Fruit fly (Drosophila melanogaster) whole organism, embryonic: Measurements from ENCODE around the gene Rip11.
A peak's percentile ranks its signal among the peaks of the same experiment; 100 is the strongest.

ENCODE experiments used
- Atf3 ChIP-seq: fragments of 200-800 bp; sonication (Bioruptor generic); optimal IDR thresholded peaks from 3 replicates; lab custom pipeline; 2016; ENCODE audit warnings: missing biosample characterization, missing genetic modification characterization
- Blimp-1 ChIP-seq: fragments of 200-800 bp; sonication (Bioruptor generic); optimal IDR thresholded peaks from 3 replicates; lab custom pipeline; 2018; ENCODE audit warnings: missing biosample characterization, missing genetic modification characterization, mild to moderate bottlenecking, moderate library complexity, missing genetic modification reagents
- CG10979 ChIP-seq: fragments of 200-800 bp; sonication (Bioruptor generic); optimal IDR thresholded peaks from 2 replicates; lab custom pipeline; 2018; ENCODE audit warnings: missing biosample characterization, mild to moderate bottlenecking, missing genetic modification characterization, moderate library complexity
- CG11504 ChIP-seq: fragments of 200-800 bp; sonication (Bioruptor generic); optimal IDR thresholded peaks from 3 replicates; lab custom pipeline; 2019; ENCODE audit warnings: missing biosample characterization, mild to moderate bottlenecking, missing genetic modification characterization, moderate library complexity
- CG16779 ChIP-seq: fragments of 200-800 bp; sonication (Bioruptor generic); IDR thresholded peaks from 2 replicates; pipeline ENCODE4 v1.3.6; 2022; ENCODE audit warnings: missing biosample characterization, missing genetic modification characterization
- CG17385 ChIP-seq: fragments of 200-800 bp; sonication (Bioruptor generic); optimal IDR thresholded peaks from 3 replicates; lab custom pipeline; 2018; ENCODE audit warnings: missing biosample characterization, mild to moderate bottlenecking, missing genetic modification characterization
- CG17829 ChIP-seq: fragments of 200-800 bp; optimal IDR thresholded peaks from 2 replicates; lab custom pipeline; 2019; ENCODE audit warnings: missing biosample characterization, mild to moderate bottlenecking, missing genetic modification characterization, moderate library complexity
- CG18262 ChIP-seq: fragments of 200-800 bp; optimal IDR thresholded peaks from 3 replicates; lab custom pipeline; 2019; ENCODE audit warnings: missing biosample characterization, mild to moderate bottlenecking, missing genetic modification characterization, moderate library complexity
- CG2678 ChIP-seq: fragments of 200-800 bp; sonication (Bioruptor generic); optimal IDR thresholded peaks from 3 replicates; lab custom pipeline; 2019; ENCODE audit warnings: missing biosample characterization, mild to moderate bottlenecking, missing genetic modification characterization, moderate library complexity
- CG30403 ChIP-seq: fragments of 200-800 bp; sonication (Bioruptor generic); optimal IDR thresholded peaks from 3 replicates; lab custom pipeline; 2016; ENCODE audit warnings: missing biosample characterization, missing genetic modification characterization
- CG4617 ChIP-seq: fragments of 200-800 bp; sonication (Bioruptor generic); optimal IDR thresholded peaks from 3 replicates; lab custom pipeline; 2016; ENCODE audit warnings: missing biosample characterization, missing genetic modification characterization, borderline replicate concordance
- CG5180 ChIP-seq: fragments of 200-800 bp; sonication (Bioruptor generic); optimal IDR thresholded peaks from 3 replicates; lab custom pipeline; 2017; ENCODE audit warnings: missing biosample characterization, missing genetic modification characterization, mild to moderate bottlenecking, moderate library complexity, missing genetic modification reagents
- CG5953 ChIP-seq: fragments of 200-800 bp; sonication (Bioruptor generic); IDR thresholded peaks from 2 replicates; pipeline ENCODE4 v1.3.6; 2022; ENCODE audit warnings: missing biosample characterization, missing genetic modification characterization
- CG9437 ChIP-seq: fragments of 200-800 bp; sonication (Bioruptor generic); optimal IDR thresholded peaks from 2 replicates; lab custom pipeline; 2018; ENCODE audit warnings: missing biosample characterization, mild to moderate bottlenecking, missing genetic modification characterization
- CG9876 ChIP-seq: fragments of 200-800 bp; sonication (Bioruptor generic); optimal IDR thresholded peaks from 2 replicates; lab custom pipeline; 2016; ENCODE audit warnings: missing biosample characterization, missing genetic modification characterization
- Dad ChIP-seq: fragments of 200-800 bp; sonication (Bioruptor generic); optimal IDR thresholded peaks from 3 replicates; lab custom pipeline; 2016; ENCODE audit warnings: missing biosample characterization, missing genetic modification characterization
- E2f2 ChIP-seq: fragments of 200-800 bp; sonication (Bioruptor generic); IDR thresholded peaks from 2 replicates; pipeline ENCODE4 v1.3.6; 2022; ENCODE audit warnings: missing biosample characterization, missing genetic modification characterization
- Hr78 ChIP-seq, 2 experiments: fragments of 200-800 bp in 1 of 2; fragments of >200 bp in 1 of 2; sonication (Bioruptor generic) in 1 of 2; optimal IDR thresholded peaks; 2 replicates each; lab custom pipeline; 2017 to 2019; ENCODE audit warnings: missing biosample characterization in 2 of 2, missing genetic modification characterization in 2 of 2, mild to moderate bottlenecking in 1 of 2, moderate library complexity in 1 of 2
- Nf-YA ChIP-seq: fragments of 200-800 bp; sonication (Bioruptor generic); IDR thresholded peaks from 2 replicates; pipeline ENCODE4 v1.3.6; 2022; ENCODE audit warnings: missing biosample characterization, missing genetic modification characterization
- Spps ChIP-seq: fragments of 200-800 bp; sonication (Bioruptor generic); optimal IDR thresholded peaks from 2 replicates; lab custom pipeline; 2018; ENCODE audit warnings: missing biosample characterization, mild to moderate bottlenecking, missing genetic modification characterization
- Xrp1 ChIP-seq: fragments of 200-800 bp; sonication (Bioruptor generic); IDR thresholded peaks from 2 replicates; pipeline ENCODE4 v1.3.6; 2022; ENCODE audit warnings: missing biosample characterization, missing genetic modification characterization
- abd-A ChIP-seq: fragments of 200-800 bp; sonication (Bioruptor generic); optimal IDR thresholded peaks from 3 replicates; lab custom pipeline; 2019; ENCODE audit warnings: missing biosample characterization, mild to moderate bottlenecking, missing genetic modification characterization, moderate library complexity
- cg ChIP-seq: fragments of 200-800 bp; sonication (Bioruptor generic); optimal IDR thresholded peaks from 3 replicates; lab custom pipeline; 2019; ENCODE audit warnings: missing biosample characterization, mild to moderate bottlenecking, missing genetic modification characterization, moderate library complexity
- crol ChIP-seq: fragments of 200-800 bp; sonication (Bioruptor generic); IDR thresholded peaks from 2 replicates; pipeline ENCODE4 v1.3.6; 2022; ENCODE audit warnings: missing biosample characterization, missing genetic modification characterization
- crp ChIP-seq, 2 experiments: fragments of 200-800 bp; sonication (Bioruptor generic); optimal IDR thresholded peaks; 2 replicates in 1 of 2; 3 replicates in 1 of 2; lab custom pipeline; 2017; ENCODE audit warnings: missing biosample characterization in 2 of 2, missing genetic modification characterization in 2 of 2, mild to moderate bottlenecking in 1 of 2, moderate library complexity in 1 of 2
- dmrt99B ChIP-seq: fragments of 200-800 bp; sonication (Bioruptor generic); optimal IDR thresholded peaks from 2 replicates; lab custom pipeline; 2018; ENCODE audit warnings: missing biosample characterization, mild to moderate bottlenecking, missing genetic modification characterization, moderate library complexity
- fd102C ChIP-seq: fragments of 200-800 bp; sonication (Bioruptor generic); optimal IDR thresholded peaks from 2 replicates; lab custom pipeline; 2018; ENCODE audit warnings: missing biosample characterization, mild to moderate bottlenecking, missing genetic modification characterization, moderate library complexity
- grau ChIP-seq: fragments of 200-800 bp; optimal IDR thresholded peaks from 3 replicates; lab custom pipeline; 2019; ENCODE audit warnings: missing biosample characterization, mild to moderate bottlenecking, missing genetic modification characterization, moderate library complexity
- kni ChIP-seq: fragments of 200-800 bp; sonication (Bioruptor generic); optimal IDR thresholded peaks from 3 replicates; lab custom pipeline; 2017; ENCODE audit warnings: mild to moderate bottlenecking, missing biosample characterization, missing genetic modification reagents, missing genetic modification characterization
- nau ChIP-seq: fragments of 200-800 bp; sonication (Bioruptor generic); optimal IDR thresholded peaks from 3 replicates; lab custom pipeline; 2017; ENCODE audit warnings: missing biosample characterization, mild to moderate bottlenecking, missing genetic modification characterization, missing genetic modification reagents
- scrt ChIP-seq: fragments of 200-800 bp; sonication (Bioruptor generic); optimal IDR thresholded peaks from 2 replicates; lab custom pipeline; 2018; ENCODE audit warnings: missing biosample characterization, mild to moderate bottlenecking, missing genetic modification characterization, moderate library complexity
- sens ChIP-seq: fragments of 200-800 bp; sonication (Bioruptor generic); peaks from one replicate; lab custom pipeline; 2016; ENCODE audit warnings: missing biosample characterization, missing genetic modification characterization
- sqz ChIP-seq: fragments of 200-800 bp; sonication (Bioruptor generic); optimal IDR thresholded peaks from 3 replicates; lab custom pipeline; 2018; ENCODE audit warnings: missing biosample characterization, mild to moderate bottlenecking, missing genetic modification characterization
- sr ChIP-seq: fragments of 200-800 bp; sonication (Bioruptor generic); IDR thresholded peaks from 3 replicates; pipeline ENCODE4 v1.3.6; 2022; ENCODE audit warnings: missing biosample characterization, missing genetic modification characterization
- ssp ChIP-seq: fragments of 200-800 bp; sonication (Bioruptor generic); IDR thresholded peaks from 2 replicates; pipeline ENCODE4 v1.3.6; 2022; ENCODE audit warnings: missing biosample characterization, missing genetic modification characterization
- stc ChIP-seq: fragments of 200-800 bp; sonication (Bioruptor generic); IDR thresholded peaks from 2 replicates; pipeline ENCODE4 v1.3.6; 2022; ENCODE audit warnings: missing biosample characterization, missing genetic modification characterization
- tgo ChIP-seq: fragments of 200-800 bp; sonication (Bioruptor generic); IDR thresholded peaks from 3 replicates; pipeline ENCODE4 v1.3.6; 2022; ENCODE audit warnings: missing biosample characterization, missing genetic modification characterization
- tup ChIP-seq: fragments of 200-800 bp; sonication (Bioruptor generic); optimal IDR thresholded peaks from 2 replicates; lab custom pipeline; 2016; ENCODE audit warnings: missing biosample characterization, mild to moderate bottlenecking, missing genetic modification characterization, moderate library complexity
- vfl ChIP-seq: fragments of 200-800 bp; sonication (Bioruptor generic); optimal IDR thresholded peaks from 2 replicates; lab custom pipeline; 2016; ENCODE audit warnings: missing biosample characterization, missing genetic modification characterization

Gene Rip11

DNA sequence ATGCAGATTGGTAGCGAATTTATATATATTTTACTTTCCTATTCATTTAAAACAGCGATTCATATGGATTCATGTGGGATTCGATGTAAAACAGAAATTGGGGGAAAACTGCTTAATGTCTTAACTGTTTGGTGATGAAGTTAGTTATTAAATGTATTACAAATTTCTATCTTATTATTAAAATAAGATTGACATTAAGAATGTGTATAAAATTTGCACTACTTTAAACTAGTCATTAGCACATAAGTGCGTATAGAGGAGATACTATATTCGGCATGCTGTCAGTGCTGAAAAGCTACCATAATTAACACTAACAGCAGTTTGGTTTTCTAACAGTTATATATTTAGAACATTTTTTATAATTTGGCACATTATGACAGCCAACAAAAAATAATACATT lies 28.3 kb upstream of the Rip11 start:
- TF ChIP-seq sens: peak; percentile 12
- no peak for TF ChIP-seq CG11504 (tag; lab: Kevin White, UChicago)
- no peak for TF ChIP-seq fd102C (GFP tag; lab: Kevin White, UChicago)
- no peak for TF ChIP-seq Dad
- peak; percentile 8 for TF ChIP-seq CG18262 (tag; lab: Kevin White, UChicago)

DNA sequence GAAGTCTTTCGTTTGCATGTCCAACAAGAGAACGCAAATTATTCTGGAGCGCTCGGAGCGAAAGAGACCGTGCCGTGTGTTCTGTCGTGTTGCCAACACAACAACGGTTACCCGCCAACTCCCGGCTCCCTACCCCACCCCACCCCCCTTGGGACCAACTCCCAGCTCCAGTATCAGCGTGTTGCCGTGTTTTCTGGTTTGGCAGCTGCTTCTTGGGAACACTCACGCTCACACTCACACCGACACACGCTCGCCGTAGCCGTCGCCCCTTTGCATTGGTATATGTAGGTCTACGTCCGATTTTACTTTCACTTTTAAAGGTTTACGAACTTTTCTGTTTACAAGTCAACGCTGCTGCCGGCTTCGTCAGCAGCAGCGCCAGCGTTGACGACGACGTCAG lies 27.8 kb upstream of the Rip11 start:
- TF ChIP-seq kni (GFP tag; lab: Kevin White, UChicago) (peak; percentile 12), crol (GFP tag; lab: Robert Waterston, UW) (peak; percentile 56), CG5180 (GFP tag; lab: Kevin White, UChicago) (peak; percentile 26), E2f2 (GFP tag; lab: Robert Waterston, UW) (no peak), CG2678 (tag; lab: Kevin White, UChicago) (no peak), vfl (GFP tag; lab: Kevin White, UChicago) (no peak), Blimp-1 (GFP tag; lab: Kevin White, UChicago) (peak; percentile 99), crp (GFP tag; optimal IDR thresholded peaks at IDR 0.05; lab: Kevin White, UChicago) (no peak), nau (GFP tag; lab: Kevin White, UChicago) (no peak), Nf-YA (GFP tag; lab: Robert Waterston, UW) (no peak), Spps (no peak), cg (peak; percentile 55)

DNA sequence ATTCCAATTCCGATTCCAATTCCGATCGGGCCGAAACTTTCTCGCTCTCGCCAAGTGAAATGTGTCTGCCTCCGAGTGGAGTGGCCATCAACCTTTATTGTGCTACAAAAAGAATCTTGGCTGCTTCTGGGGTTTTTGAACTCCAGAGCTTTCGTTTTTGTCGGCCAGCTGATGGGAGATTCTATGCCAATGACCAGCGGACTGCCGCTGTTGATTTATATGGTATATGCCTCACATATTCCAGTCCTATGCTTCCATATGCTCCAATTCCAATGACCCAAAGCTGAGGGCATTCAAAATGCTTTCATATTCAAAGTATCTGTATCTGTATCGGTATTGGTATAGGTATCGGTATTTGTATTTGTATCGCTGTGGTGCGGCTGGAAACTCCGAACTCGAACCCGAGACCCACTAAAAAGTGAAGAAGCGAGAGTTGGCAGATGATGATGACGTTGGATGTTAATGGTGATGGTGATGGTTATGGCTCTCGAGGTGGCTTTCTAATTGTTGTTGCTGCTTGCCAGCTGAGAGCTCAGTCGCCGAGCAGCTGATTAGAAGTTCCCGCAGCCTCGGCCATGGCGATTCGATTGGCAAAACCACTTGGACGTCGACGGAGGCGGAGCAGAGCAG lies 25.6 kb upstream of the Rip11 start:
- TF ChIP-seq CG4617 (GFP tag; lab: Kevin White, UChicago) (no peak), abd-A (tag; lab: Kevin White, UChicago) (peak; percentile 37), Hr78 (GFP tag; optimal IDR thresholded peaks at IDR 0.05; lab: Kevin White, UChicago) (peak in 1 of 2 experiments; percentile 21), Blimp-1 (GFP tag; lab: Kevin White, UChicago) (peak; percentile 92), cg (peak; percentile 30), tup (no peak), scrt (GFP tag; lab: Kevin White, UChicago) (no peak), sens (peak; percentile 19), sqz (GFP tag; lab: Kevin White, UChicago) (no peak), CG9437 (GFP tag; lab: Kevin White, UChicago) (no peak), kni (GFP tag; lab: Kevin White, UChicago) (peak; percentile 17), CG5180 (GFP tag; lab: Kevin White, UChicago) (peak; percentile 50), CG9876 (GFP tag; lab: Kevin White, UChicago) (no peak)

DNA sequence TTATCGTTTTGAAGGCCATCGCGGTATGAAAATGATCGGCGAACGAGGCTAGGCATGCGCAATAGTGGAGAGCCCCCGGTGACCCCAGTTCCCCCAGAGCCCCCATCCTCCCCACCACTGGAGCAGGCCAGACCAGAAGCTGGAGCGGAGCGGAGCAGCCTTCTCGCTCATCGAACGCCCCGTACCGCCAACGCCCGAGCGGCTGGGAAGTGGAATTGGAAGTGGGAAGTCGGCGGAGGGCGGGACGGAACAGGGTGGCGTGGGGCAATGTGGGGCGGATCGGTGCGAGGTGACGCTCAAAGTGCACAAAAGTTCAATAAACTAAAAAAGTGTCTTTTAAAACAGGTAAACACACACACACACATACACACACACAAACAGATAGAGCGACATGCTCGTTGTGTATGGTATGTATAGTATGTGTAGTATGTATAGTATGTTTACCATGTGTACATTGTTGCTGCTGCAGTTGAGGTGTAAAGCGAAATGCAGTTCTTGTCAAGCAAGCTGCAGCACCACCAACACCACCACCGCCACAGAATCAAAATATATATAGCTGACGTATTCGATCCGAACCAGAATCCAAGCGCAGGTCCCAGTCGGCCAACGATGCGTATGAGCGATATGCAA lies 24.2 kb upstream of the Rip11 start:
- TF ChIP-seq sr (0 out of 3 replicates have a peak, but pooled peaks have one; percentile 5), crol (GFP tag; lab: Robert Waterston, UW) (peak; percentile 52; the same call in 1 of the 2 replicates), Atf3 (GFP tag; lab: Kevin White, UChicago) (no peak)

DNA sequence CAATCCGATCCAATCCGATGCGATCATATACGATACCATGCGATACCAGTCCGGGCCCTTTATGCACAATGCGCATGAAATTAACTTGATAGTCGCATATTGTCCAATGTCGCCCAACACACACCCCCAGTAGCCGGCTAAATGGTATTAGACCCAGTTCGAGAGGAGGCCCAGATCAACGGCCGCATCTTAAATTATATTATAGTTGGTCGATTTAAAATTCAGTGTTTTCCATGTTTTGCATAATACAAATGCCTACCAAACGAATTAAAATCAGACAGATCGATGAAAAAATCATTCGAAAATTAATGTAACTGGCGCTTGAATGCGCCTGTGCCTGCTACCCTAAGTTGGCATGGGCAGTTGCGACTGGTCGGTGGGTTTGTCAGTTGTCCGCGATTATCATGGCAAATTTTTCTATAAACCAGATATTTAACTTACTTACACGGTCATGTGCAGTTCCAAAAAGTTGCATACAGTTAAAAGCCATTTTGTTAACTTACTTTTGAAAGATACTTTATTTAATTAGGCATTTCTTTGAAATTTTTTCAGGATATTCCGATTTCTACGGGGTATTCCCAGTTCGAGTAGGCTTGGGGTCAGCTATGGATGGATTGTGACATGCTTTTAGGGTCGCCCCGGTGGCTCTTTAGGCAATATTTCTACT lies 22.5 kb upstream of the Rip11 start:
- peak; percentile 15; the same call in 1 of the 2 replicates for TF ChIP-seq ssp (GFP tag; lab: Robert Waterston, UW)
- peak; percentile 16 for TF ChIP-seq CG17385 (GFP tag; lab: Kevin White, UChicago)
- TF ChIP-seq CG16779 (GFP tag; lab: Robert Waterston, UW): no peak
- peak; percentile 34 for TF ChIP-seq grau
- TF ChIP-seq stc: peak; percentile 28; the same call in 1 of the 2 replicates
- peak; percentile 54 for TF ChIP-seq CG11504 (tag; lab: Kevin White, UChicago)
- peak; percentile 12; the same call in 1 of the 2 replicates for TF ChIP-seq Xrp1 (GFP tag; lab: Robert Waterston, UW)
- TF ChIP-seq CG30403 (GFP tag; lab: Kevin White, UChicago): peak; percentile 27
- peak; percentile 68 for TF ChIP-seq dmrt99B
- peak; percentile 37; the same call in 2 of the 3 replicates for TF ChIP-seq tgo (GFP tag; lab: Robert Waterston, UW)
- no peak for TF ChIP-seq CG9437 (GFP tag; lab: Kevin White, UChicago)
- TF ChIP-seq sens: peak; percentile 67
- peak; percentile 16 for TF ChIP-seq CG17829
- peak; percentile 37 for TF ChIP-seq CG10979 (tag; lab: Kevin White, UChicago)
- TF ChIP-seq CG5953: peak; percentile 8; the same call in 1 of the 2 replicates
